Worm (Caenorhabditis elegans): ENCODE results near the gene sre-40.
A peak's percentile ranks its signal among the peaks of the same experiment; 100 is the strongest.

sre-40 gene

ce11 chrII:4675481-4675880 is 8.1 kb downstream of the sre-40 start, which contains the start of gene T05A7.3:
Gene T05A7.3 (plus strand): TSS chrII:4675781.
- TF ChIP-seq ceh-13 (GFP tag; optimal IDR thresholded peaks at IDR 0.05), result no peak
- TF ChIP-seq F13C5.2 (tag; optimal IDR thresholded peaks at IDR 0.05), result no peak
- no peak for TF ChIP-seq pes-1 (GFP tag; IDR thresholded peaks at IDR 0.05)
- no peak for TF ChIP-seq B0310.2 (tag; optimal IDR thresholded peaks at IDR 0.05)
- no peak for TF ChIP-seq ama-1 (optimal IDR thresholded peaks at IDR 0.05)
- no peak for TF ChIP-seq hmbx-1 (tag; optimal IDR thresholded peaks at IDR 0.05)
- TF ChIP-seq tbx-11 (GFP tag; IDR thresholded peaks at IDR 0.05), result no peak
- no peak for TF ChIP-seq ets-7 (tag; optimal IDR thresholded peaks at IDR 0.05)
- TF ChIP-seq aly-1 (tag; optimal IDR thresholded peaks at IDR 0.05), result no peak
- TF ChIP-seq hnd-1 (tag; optimal IDR thresholded peaks at IDR 0.05), result no peak
- TF ChIP-seq tra-4 (tag; optimal IDR thresholded peaks at IDR 0.05), result no peak

ce11 chrII:4674188-4674587 is 9.4 kb downstream of the sre-40 start:
- TF ChIP-seq tra-4 (tag; optimal IDR thresholded peaks at IDR 0.05) (no peak), ceh-36 (tag; optimal IDR thresholded peaks at IDR 0.05) (no peak), hmg-4 (GFP tag; optimal IDR thresholded peaks at IDR 0.05) (no peak), flt-1 (GFP tag; IDR thresholded peaks at IDR 0.05) (no peak)

- TF ChIP-seq tra-4 (tag; optimal IDR thresholded peaks at IDR 0.05) (no peak), ama-1 (optimal IDR thresholded peaks at IDR 0.05) (no peak), hmg-4 (GFP tag; optimal IDR thresholded peaks at IDR 0.05) (no peak)
These were observed 9.9 kb downstream of the sre-40 start for ce11 chrII:4673670-4674069.

ce11 chrII:4673242-4673641 is 10.4 kb downstream of the sre-40 start:
- TF ChIP-seq hmg-4 (GFP tag; optimal IDR thresholded peaks at IDR 0.05) (no peak), tra-4 (tag; optimal IDR thresholded peaks at IDR 0.05) (no peak), hnd-1 (tag; optimal IDR thresholded peaks at IDR 0.05) (no peak), flt-1 (GFP tag; IDR thresholded peaks at IDR 0.05) (no peak), aly-1 (tag; optimal IDR thresholded peaks at IDR 0.05) (no peak), F13C5.2 (tag; optimal IDR thresholded peaks at IDR 0.05) (no peak)

- no peak for TF ChIP-seq ets-7 (tag; optimal IDR thresholded peaks at IDR 0.05)
- peak; percentile 25 for TF ChIP-seq hmg-4 (GFP tag; optimal IDR thresholded peaks at IDR 0.05)
- TF ChIP-seq F13C5.2 (tag; optimal IDR thresholded peaks at IDR 0.05), result peak; percentile 49
These were observed 10.9 kb downstream of the sre-40 start, which contains the start of the genes clec-140 and hmg-11 for ce11 chrII:4672584-4673110. Gene clec-140 (plus strand): TSS chrII:4673060. Gene hmg-11 (plus strand): TSS chrII:4673085.

ce11 chrII:4671692-4672091 is 11.9 kb downstream of the sre-40 start, which contains the start of gene T05A7.6:
Gene T05A7.6 (minus strand): TSS chrII:4671792.
- TF ChIP-seq hmbx-1 (tag; optimal IDR thresholded peaks at IDR 0.05) (no peak), scrt-1 (GFP tag; IDR thresholded peaks at IDR 0.05) (no peak), hmg-4 (GFP tag; optimal IDR thresholded peaks at IDR 0.05) (no peak), F13C5.2 (tag; optimal IDR thresholded peaks at IDR 0.05) (no peak), B0310.2 (tag; optimal IDR thresholded peaks at IDR 0.05) (no peak), ama-1 (optimal IDR thresholded peaks at IDR 0.05) (no peak), hnd-1 (tag; optimal IDR thresholded peaks at IDR 0.05) (no peak), ets-7 (tag; optimal IDR thresholded peaks at IDR 0.05) (no peak), tbx-11 (GFP tag; IDR thresholded peaks at IDR 0.05) (no peak), aly-1 (tag; optimal IDR thresholded peaks at IDR 0.05) (no peak), sea-1 (GFP tag; conservative IDR thresholded peaks at IDR 0.05) (no peak), tbx-37 (GFP tag; conservative IDR thresholded peaks at IDR 0.05) (no peak)

- TF ChIP-seq pes-1 (GFP tag; IDR thresholded peaks at IDR 0.05) (no peak), aly-1 (tag; optimal IDR thresholded peaks at IDR 0.05) (no peak), tra-4 (tag; optimal IDR thresholded peaks at IDR 0.05) (no peak), flt-1 (GFP tag; IDR thresholded peaks at IDR 0.05) (no peak), tbx-11 (GFP tag; IDR thresholded peaks at IDR 0.05) (no peak), scrt-1 (GFP tag; IDR thresholded peaks at IDR 0.05) (no peak), B0310.2 (tag; optimal IDR thresholded peaks at IDR 0.05) (no peak), hnd-1 (tag; optimal IDR thresholded peaks at IDR 0.05) (no peak), ets-7 (tag; optimal IDR thresholded peaks at IDR 0.05) (no peak), hmg-4 (GFP tag; optimal IDR thresholded peaks at IDR 0.05) (no peak), sea-1 (GFP tag; conservative IDR thresholded peaks at IDR 0.05) (no peak), F13C5.2 (tag; optimal IDR thresholded peaks at IDR 0.05) (no peak), tbx-37 (GFP tag; conservative IDR thresholded peaks at IDR 0.05) (no peak), hmbx-1 (tag; optimal IDR thresholded peaks at IDR 0.05) (no peak)
These were observed 16.0 kb downstream of the sre-40 start, which contains the start of gene fut-5 for ce11 chrII:4667572-4667971. Gene fut-5 (minus strand): TSS chrII:4667672.

ce11 chrII:4665359-4665758 is 18.2 kb downstream of the sre-40 start, which contains the start of gene T05A7.11:
Gene T05A7.11 (minus strand): TSS chrII:4665459.
- no peak for TF ChIP-seq scrt-1 (GFP tag; IDR thresholded peaks at IDR 0.05)
- TF ChIP-seq ets-7 (tag; optimal IDR thresholded peaks at IDR 0.05), result no peak
- no peak for TF ChIP-seq F13C5.2 (tag; optimal IDR thresholded peaks at IDR 0.05)
- no peak for TF ChIP-seq tbx-37 (GFP tag; conservative IDR thresholded peaks at IDR 0.05)
- TF ChIP-seq hmbx-1 (tag; optimal IDR thresholded peaks at IDR 0.05), result no peak

ce11 chrII:4663186-4663585 is 20.4 kb downstream of the sre-40 start, which contains the start of gene T05A7.12:
Gene T05A7.12 (minus strand): TSS chrII:4663286.
- TF ChIP-seq scrt-1 (GFP tag; IDR thresholded peaks at IDR 0.05) (no peak), B0310.2 (tag; optimal IDR thresholded peaks at IDR 0.05) (no peak), tbx-11 (GFP tag; IDR thresholded peaks at IDR 0.05) (no peak), sea-1 (GFP tag; conservative IDR thresholded peaks at IDR 0.05) (no peak), ceh-13 (GFP tag; optimal IDR thresholded peaks at IDR 0.05) (no peak), ceh-36 (tag; optimal IDR thresholded peaks at IDR 0.05) (no peak), ets-7 (tag; optimal IDR thresholded peaks at IDR 0.05) (no peak), ama-1 (optimal IDR thresholded peaks at IDR 0.05) (no peak), flt-1 (GFP tag; IDR thresholded peaks at IDR 0.05) (no peak), F13C5.2 (tag; optimal IDR thresholded peaks at IDR 0.05) (no peak)
